Worm (Caenorhabditis elegans): ENCODE data around the gene his-16.

ce11 chrII:13788813-13789212 lies 29.1 kb downstream of the his-16 start:
- TF ChIP-seq ceh-30 (tag; optimal IDR thresholded peaks at IDR 0.05) (no peak), lin-11 (tag; optimal IDR thresholded peaks at IDR 0.05) (no peak), ceh-45 (GFP tag; IDR thresholded peaks at IDR 0.05) (no peak), tbx-7 (tag; optimal IDR thresholded peaks at IDR 0.05) (no peak), nfya-1 (tag; optimal IDR thresholded peaks at IDR 0.05) (no peak), ceh-22 (tag; optimal IDR thresholded peaks at IDR 0.05) (no peak)

Measured in whole organism, late embryonic.